Worm (Caenorhabditis elegans) whole organism, late embryonic: ENCODE results near the gene vhp-1.

ENCODE experiments used
- ama-1 ChIP-seq: fragments of 150-350 bp; optimal IDR thresholded peaks from 2 replicates; lab custom pipeline; 2014
- ceh-14 ChIP-seq: sonication (generic microtip); optimal IDR thresholded peaks from 2 replicates; lab custom pipeline; 2016; ENCODE audit warnings: missing genotype, missing genetic modification characterization, missing compliant biosample characterization
- ceh-34 ChIP-seq: sonication (generic microtip); optimal IDR thresholded peaks from 2 replicates; lab custom pipeline; 2016; ENCODE audit warnings: mild to moderate bottlenecking, missing genetic modification characterization, missing compliant biosample characterization
- che-1 ChIP-seq: sonication (generic microtip); optimal IDR thresholded peaks from 2 replicates; lab custom pipeline; 2016; ENCODE audit warnings: mild to moderate bottlenecking, missing genetic modification characterization, missing compliant biosample characterization
- dve-1 ChIP-seq: sonication (generic microtip); optimal IDR thresholded peaks from 2 replicates; lab custom pipeline; 2017; ENCODE audit warnings: antibody characterized with exemption, mild to moderate bottlenecking, missing genetic modification characterization, missing compliant biosample characterization
- fax-1 ChIP-seq: sonication (generic microtip); optimal IDR thresholded peaks from 2 replicates; lab custom pipeline; 2016; ENCODE audit warnings: missing genotype, missing genetic modification characterization, missing compliant biosample characterization
- fkh-10 ChIP-seq: fragments of 150-350 bp; optimal IDR thresholded peaks from 2 replicates; lab custom pipeline; 2014; ENCODE audit warnings: missing biosample characterization, missing genetic modification reagents, missing genetic modification characterization
- nhr-11 ChIP-seq: fragments of 150-350 bp; optimal IDR thresholded peaks from 2 replicates; lab custom pipeline; 2014; ENCODE audit warnings: missing biosample characterization, missing genetic modification characterization
- pqm-1 ChIP-seq: sonication (generic microtip); optimal IDR thresholded peaks from 2 replicates; lab custom pipeline; 2016; ENCODE audit warnings: missing genetic modification characterization, missing compliant biosample characterization
- pros-1 ChIP-seq: fragments of 150-350 bp; optimal IDR thresholded peaks from 2 replicates; lab custom pipeline; 2014; ENCODE audit warnings: missing biosample characterization, missing genetic modification reagents, missing genetic modification characterization
- rnt-1 ChIP-seq: sonication (generic microtip); optimal IDR thresholded peaks from 2 replicates; lab custom pipeline; 2016; ENCODE audit warnings: missing genetic modification characterization, missing compliant biosample characterization
- syd-9 ChIP-seq: sonication (generic microtip); optimal IDR thresholded peaks from 2 replicates; lab custom pipeline; 2016; ENCODE audit warnings: mild to moderate bottlenecking, missing genetic modification characterization, moderate library complexity, missing compliant biosample characterization
- tbx-2 ChIP-seq: sonication (generic microtip); optimal IDR thresholded peaks from 2 replicates; lab custom pipeline; 2016; ENCODE audit warnings: missing genetic modification characterization, missing compliant biosample characterization

DNA sequence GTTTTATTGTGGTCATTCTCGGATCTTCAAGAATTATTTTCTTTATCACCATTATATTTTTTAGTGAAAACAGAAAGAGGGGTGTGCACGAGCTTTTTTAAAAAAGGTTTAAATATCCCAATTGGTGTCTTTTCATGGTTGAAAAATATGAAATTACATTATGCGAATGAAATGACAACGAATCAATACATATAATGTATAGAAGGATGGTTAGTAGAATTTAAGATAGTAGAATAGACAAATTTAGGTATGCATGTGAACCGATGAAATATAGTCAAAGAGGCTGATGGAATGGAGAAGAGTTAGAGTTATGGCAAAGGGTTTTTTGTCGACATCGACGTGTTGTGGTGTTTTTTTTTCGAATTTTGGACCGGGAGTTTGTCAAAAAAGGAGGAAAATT, 41.4 kb downstream of the vhp-1 start:
- TF ChIP-seq fax-1 (no peak), pqm-1 (tag; lab: Kevin White, UChicago) (no peak), fkh-10 (no peak), rnt-1 (tag; lab: Kevin White, UChicago) (no peak), nhr-11 (no peak), pros-1 (no peak), che-1 (no peak), ama-1 (lab: Kevin White, UChicago) (no peak), ceh-14 (tag; lab: Kevin White, UChicago) (no peak), dve-1 (tag; lab: Kevin White, UChicago) (no peak), syd-9 (no peak), ceh-34 (tag; lab: Kevin White, UChicago) (no peak), tbx-2 (no peak)
